Worm (Caenorhabditis elegans) whole organism, L4 larva: Measurements from ENCODE around the gene jbts-14.

Experiments used
- D1046.2 ChIP-seq: fragments of 200-800 bp; sonication (Bioruptor generic); IDR thresholded peaks from 2 replicates; pipeline ENCODE4 v1.3.6; 2022; ENCODE audit warnings: missing genetic modification characterization, missing compliant biosample characterization
- F10B5.3 ChIP-seq: sonication (generic microtip); optimal IDR thresholded peaks from 2 replicates; lab custom pipeline; 2016; ENCODE audit warnings: mild to moderate bottlenecking, missing genetic modification characterization, missing compliant biosample characterization
- T20F7.1 ChIP-seq: fragments of 200-800 bp; sonication (Bioruptor generic); optimal IDR thresholded peaks from 2 replicates; lab custom pipeline; 2018; ENCODE audit warnings: mild to moderate bottlenecking, missing genetic modification characterization, missing compliant biosample characterization
- ZK337.2 ChIP-seq: fragments of 200-800 bp; sonication (Bioruptor generic); IDR thresholded peaks from 2 replicates; pipeline ENCODE4 v1.3.6; 2022; ENCODE audit warnings: missing genetic modification reagents, missing genetic modification characterization, missing compliant biosample characterization
- aha-1 ChIP-seq: fragments of 150-350 bp; peaks from one replicate; lab custom pipeline; 2014; ENCODE audit warnings: missing biosample characterization, missing genetic modification characterization
- ama-1 ChIP-seq: fragments of 150-350 bp; optimal IDR thresholded peaks from 2 replicates; lab custom pipeline; 2014; ENCODE audit warnings: inconsistent platforms, mixed read lengths
- attf-4 ChIP-seq: sonication (generic microtip); optimal IDR thresholded peaks from 3 replicates; lab custom pipeline; 2017; ENCODE audit warnings: missing biosample characterization, missing genetic modification characterization
- ceh-28 ChIP-seq: fragments of 150-350 bp; optimal IDR thresholded peaks from 2 replicates; lab custom pipeline; 2014; ENCODE audit warnings: missing biosample characterization, missing genetic modification reagents, missing genetic modification characterization
- ceh-32 ChIP-seq: sonication (generic microtip); optimal IDR thresholded peaks from 2 replicates; lab custom pipeline; 2016; ENCODE audit warnings: mild to moderate bottlenecking, missing genetic modification characterization, missing compliant biosample characterization; ENCODE audit not compliant: poor library complexity
- ceh-62 ChIP-seq: sonication (generic microtip); optimal IDR thresholded peaks from 2 replicates; lab custom pipeline; 2017; ENCODE audit warnings: missing biosample characterization, missing genetic modification characterization
- ceh-82 ChIP-seq: sonication (generic microtip); optimal IDR thresholded peaks from 2 replicates; lab custom pipeline; 2017; ENCODE audit warnings: missing biosample characterization, missing genetic modification characterization
- cey-2 ChIP-seq: sonication (generic microtip); optimal IDR thresholded peaks from 3 replicates; lab custom pipeline; 2017; ENCODE audit warnings: missing genetic modification characterization, mild to moderate bottlenecking, missing compliant biosample characterization, antibody characterized with exemption, borderline replicate concordance; ENCODE audit not compliant: insufficient read depth
- ctbp-1 ChIP-seq: fragments of 200-800 bp; sonication (Bioruptor generic); IDR thresholded peaks from 2 replicates; pipeline ENCODE4 v1.3.6; 2022; ENCODE audit warnings: missing genetic modification reagents, missing genetic modification characterization, missing compliant biosample characterization
- daf-16 ChIP-seq, 3 experiments: sonication (generic microtip); optimal IDR thresholded peaks; 2 replicates each; lab custom pipeline; 2016 to 2017; ENCODE audit warnings: missing genetic modification characterization in 3 of 3, missing genetic modification reagents in 3 of 3, mild to moderate bottlenecking in 2 of 3, missing compliant biosample characterization in 2 of 3, missing biosample characterization in 1 of 3, moderate library complexity in 1 of 3
- daf-19 ChIP-seq: fragments of 200-800 bp; sonication (Bioruptor generic); conservative IDR thresholded peaks from 2 replicates; pipeline ENCODE4 v1.3.6; 2022; ENCODE audit warnings: missing genetic modification characterization, missing compliant biosample characterization
- dmd-6 ChIP-seq: fragments of 200-800 bp; sonication (Bioruptor generic); IDR thresholded peaks from 2 replicates; pipeline ENCODE4 v1.3.6; 2022; ENCODE audit warnings: missing genetic modification reagents, missing genetic modification characterization, missing compliant biosample characterization
- dmd-9 ChIP-seq: fragments of 200-800 bp; sonication (Bioruptor generic); IDR thresholded peaks from 2 replicates; pipeline ENCODE4 v1.3.6; 2022; ENCODE audit warnings: missing genetic modification reagents, missing genetic modification characterization, missing compliant biosample characterization
- dpl-1 ChIP-seq: fragments of 150-350 bp; optimal IDR thresholded peaks from 2 replicates; lab custom pipeline; 2014; ENCODE audit warnings: missing biosample characterization, missing genetic modification reagents, missing genetic modification characterization
- duxl-1 ChIP-seq: sonication (generic microtip); optimal IDR thresholded peaks from 2 replicates; lab custom pipeline; 2016; ENCODE audit warnings: mild to moderate bottlenecking, missing genetic modification characterization, moderate library complexity, missing compliant biosample characterization; ENCODE audit not compliant: poor library complexity
- fos-1 ChIP-seq: fragments of 150-350 bp; optimal IDR thresholded peaks from 2 replicates; lab custom pipeline; 2014; ENCODE audit warnings: missing biosample characterization, missing genetic modification characterization
- hlh-11 ChIP-seq: fragments of 200-800 bp; sonication (Bioruptor generic); optimal IDR thresholded peaks from 2 replicates; lab custom pipeline; 2018; ENCODE audit warnings: mild to moderate bottlenecking, missing genetic modification characterization, missing compliant biosample characterization
- hmg-1.1 ChIP-seq: fragments of 200-800 bp; sonication (Bioruptor generic); IDR thresholded peaks from 2 replicates; pipeline ENCODE4 v1.3.6; 2022; ENCODE audit warnings: missing genetic modification reagents, missing genetic modification characterization, missing compliant biosample characterization
- jun-1 ChIP-seq: fragments of 150-350 bp; optimal IDR thresholded peaks from 2 replicates; lab custom pipeline; 2014; ENCODE audit warnings: missing biosample characterization, missing genetic modification reagents, missing genetic modification characterization
- lim-7 ChIP-seq: fragments of 200-800 bp; sonication (Bioruptor generic); IDR thresholded peaks from 2 replicates; pipeline ENCODE4 v1.3.6; 2022; ENCODE audit warnings: missing genetic modification characterization, missing compliant biosample characterization
- lin-13 ChIP-seq: fragments of 150-350 bp; optimal IDR thresholded peaks from 2 replicates; lab custom pipeline; 2014; ENCODE audit warnings: missing biosample characterization, missing genetic modification reagents, missing genetic modification characterization
- lin-29 ChIP-seq: fragments of 200-800 bp; sonication (Bioruptor generic); IDR thresholded peaks from 2 replicates; pipeline ENCODE4 v1.3.6; 2022; ENCODE audit warnings: missing genetic modification reagents, missing genetic modification characterization, missing compliant biosample characterization
- madf-5 ChIP-seq, 2 experiments: fragments of 200-800 bp; sonication (Bioruptor generic); IDR thresholded peaks; 2 replicates each; pipeline ENCODE4 v1.3.6; 2022; ENCODE audit warnings: missing compliant biosample characterization in 2 of 2, missing genetic modification characterization in 2 of 2
- mdt-29 ChIP-seq: fragments of 200-800 bp; sonication (Bioruptor generic); IDR thresholded peaks from 2 replicates; pipeline ENCODE4 v1.3.6; 2022; ENCODE audit warnings: missing genetic modification reagents, missing genetic modification characterization, missing compliant biosample characterization
- mes-2 ChIP-seq: sonication (generic microtip); optimal IDR thresholded peaks from 2 replicates; lab custom pipeline; 2016; ENCODE audit warnings: missing genotype, mild to moderate bottlenecking, missing genetic modification characterization, missing compliant biosample characterization; ENCODE audit not compliant: poor library complexity, severe bottlenecking
- nhr-10 ChIP-seq: fragments of 150-350 bp; optimal IDR thresholded peaks from 2 replicates; lab custom pipeline; 2014; ENCODE audit warnings: missing biosample characterization, missing genetic modification characterization
- nhr-237 ChIP-seq: sonication (generic microtip); optimal IDR thresholded peaks from 2 replicates; lab custom pipeline; 2017; ENCODE audit warnings: missing biosample characterization, missing genetic modification characterization
- nhr-28 ChIP-seq: fragments of 150-350 bp; optimal IDR thresholded peaks from 2 replicates; lab custom pipeline; 2014; ENCODE audit warnings: missing biosample characterization, missing genetic modification characterization
- nhr-42 ChIP-seq: fragments of 200-800 bp; sonication (Bioruptor generic); IDR thresholded peaks from 2 replicates; pipeline ENCODE4 v1.3.6; 2022; ENCODE audit warnings: missing genetic modification characterization, missing compliant biosample characterization
- nhr-48 ChIP-seq: sonication (generic microtip); optimal IDR thresholded peaks from 2 replicates; lab custom pipeline; 2016; ENCODE audit warnings: mild to moderate bottlenecking, missing genetic modification characterization, missing compliant biosample characterization
- nhr-77 ChIP-seq: fragments of 150-350 bp; optimal IDR thresholded peaks from 2 replicates; lab custom pipeline; 2014; ENCODE audit warnings: missing biosample characterization, missing genetic modification characterization
- pha-4 ChIP-seq, 2 experiments: fragments of 150-350 bp in 1 of 2; fragments of 200-800 bp in 1 of 2; sonication (Bioruptor generic) in 1 of 2; IDR thresholded peaks in 1 of 2; optimal IDR thresholded peaks in 1 of 2; 2 replicates each; pipeline versions ENCODE4 v1.3.6 to Lab custom; 2014 to 2022; ENCODE audit warnings: missing genetic modification characterization in 2 of 2, missing genetic modification reagents in 2 of 2, missing biosample characterization in 1 of 2, missing compliant biosample characterization in 1 of 2
- php-3 ChIP-seq: fragments of 200-800 bp; sonication (Bioruptor generic); IDR thresholded peaks from 2 replicates; pipeline ENCODE4 v1.3.6; 2022; ENCODE audit warnings: missing genetic modification reagents, missing genetic modification characterization, missing compliant biosample characterization
- pqm-1 ChIP-seq: sonication (generic microtip); optimal IDR thresholded peaks from 2 replicates; lab custom pipeline; 2017; ENCODE audit warnings: missing biosample characterization, missing genetic modification characterization
- sdz-12 ChIP-seq: fragments of 200-800 bp; sonication (Bioruptor generic); optimal IDR thresholded peaks from 2 replicates; lab custom pipeline; 2018; ENCODE audit warnings: mild to moderate bottlenecking, missing genetic modification characterization, missing compliant biosample characterization
- tra-1 ChIP-seq: fragments of 200-800 bp; sonication (Bioruptor generic); IDR thresholded peaks from 2 replicates; pipeline ENCODE4 v1.3.6; 2022; ENCODE audit warnings: missing genetic modification reagents, missing genetic modification characterization, missing compliant biosample characterization
- unc-62 ChIP-seq, 3 experiments: fragments of 150-350 bp in 1 of 3; sonication (generic microtip); optimal IDR thresholded peaks in 2 of 3; peaks in 1 of 3; 1 replicate in 1 of 3; 2 replicates in 2 of 3; lab custom pipeline; 2014 to 2017; ENCODE audit warnings: missing biosample characterization in 3 of 3, missing genetic modification characterization in 3 of 3, missing genetic modification reagents in 3 of 3, missing genotype in 1 of 3
- zag-1 ChIP-seq: fragments of 150-350 bp; optimal IDR thresholded peaks from 2 replicates; lab custom pipeline; 2014; ENCODE audit warnings: missing biosample characterization, missing genetic modification characterization
- zfp-2 ChIP-seq: sonication (generic microtip); optimal IDR thresholded peaks from 2 replicates; lab custom pipeline; 2016; ENCODE audit warnings: mild to moderate bottlenecking, missing genetic modification characterization, missing compliant biosample characterization
- zfp-3 ChIP-seq: fragments of 200-800 bp; sonication (Bioruptor generic); conservative IDR thresholded peaks from 2 replicates; pipeline ENCODE4 v1.3.6; 2022; ENCODE audit warnings: missing genetic modification reagents, missing genetic modification characterization, missing compliant biosample characterization
- zip-11 ChIP-seq: fragments of 200-800 bp; sonication (Bioruptor generic); IDR thresholded peaks from 2 replicates; pipeline ENCODE4 v1.3.6; 2022; ENCODE audit warnings: missing genetic modification characterization, missing compliant biosample characterization
- zip-2 ChIP-seq: fragments of 150-350 bp; optimal IDR thresholded peaks from 2 replicates; lab custom pipeline; 2014; ENCODE audit warnings: missing biosample characterization, missing genetic modification characterization

Gene jbts-14

ce11 chrX:8675151-8675550, 29.0 kb upstream of the jbts-14 start:
- TF ChIP-seq zag-1 (tag; lab: Kevin White, UChicago): no peak
- TF ChIP-seq zip-11 (GFP tag; lab: Robert Waterston, UW): no peak
- TF ChIP-seq daf-16 (GFP tag; optimal IDR thresholded peaks at IDR 0.05; lab: Kevin White, UChicago): no peak
- TF ChIP-seq daf-16 (tag; optimal IDR thresholded peaks at IDR 0.05; lab: Kevin White, UChicago): no peak
- peak in 1 of 2 experiments; percentile 93 for TF ChIP-seq unc-62 (GFP tag; optimal IDR thresholded peaks at IDR 0.05 in 1 of 2; lab: Kevin White, UChicago)
- TF ChIP-seq unc-62 (tag; optimal IDR thresholded peaks at IDR 0.05; lab: Kevin White, UChicago): no peak
- TF ChIP-seq attf-4: no peak
- no peak for TF ChIP-seq lin-29 (GFP tag; lab: Robert Waterston, UW)
- no peak for TF ChIP-seq mdt-29 (GFP tag; lab: Robert Waterston, UW)
- TF ChIP-seq, all 104 proteins: peak for 1

ce11 chrX:8676088-8676779, 27.9 kb upstream of the jbts-14 start:
- TF ChIP-seq daf-16 (GFP tag; optimal IDR thresholded peaks at IDR 0.05; lab: Kevin White, UChicago): peak in 1 of 2 experiments; percentile 3
- peak; percentile 69 for TF ChIP-seq daf-16 (tag; optimal IDR thresholded peaks at IDR 0.05; lab: Kevin White, UChicago)
- no peak for TF ChIP-seq zfp-3 (GFP tag; lab: Robert Waterston, UW)
- TF ChIP-seq nhr-42 (GFP tag; lab: Robert Waterston, UW): 0 out of 2 replicates have a peak, but pooled peaks have one; percentile 44
- TF ChIP-seq ZK337.2 (GFP tag; lab: Robert Waterston, UW): no peak
- TF ChIP-seq dpl-1 (GFP tag; lab: Kevin White, UChicago): no peak
- no peak for TF ChIP-seq jun-1 (tag; lab: Kevin White, UChicago)
- no peak for TF ChIP-seq F10B5.3 (tag; lab: Kevin White, UChicago)
- no peak for TF ChIP-seq nhr-237 (tag; lab: Kevin White, UChicago)
- no peak for TF ChIP-seq lin-29 (GFP tag; lab: Robert Waterston, UW)
- TF ChIP-seq nhr-48: peak; percentile 86
- TF ChIP-seq nhr-10 (tag; lab: Kevin White, UChicago): no peak
- TF ChIP-seq sdz-12 (GFP tag; lab: Kevin White, UChicago): no peak
- peak; percentile 90 for TF ChIP-seq aha-1 (tag; lab: Kevin White, UChicago)
- peak; percentile 81 for TF ChIP-seq tra-1 (GFP tag; lab: Robert Waterston, UW)
- no peak for TF ChIP-seq ceh-82 (tag; lab: Kevin White, UChicago)
- TF ChIP-seq mes-2 (tag; lab: Kevin White, UChicago): no peak
- TF ChIP-seq madf-5 (GFP tag; IDR thresholded peaks at IDR 0.05; lab: Robert Waterston, UW): no peak
- TF ChIP-seq zip-2 (tag; lab: Kevin White, UChicago): no peak
- TF ChIP-seq ctbp-1: no peak
- TF ChIP-seq nhr-28 (tag; lab: Kevin White, UChicago): peak; percentile 81
- no peak for TF ChIP-seq cey-2 (tag; lab: Kevin White, UChicago)
- no peak for TF ChIP-seq ama-1
- no peak for TF ChIP-seq unc-62 (GFP tag; optimal IDR thresholded peaks at IDR 0.05 in 1 of 2; lab: Kevin White, UChicago)
- no peak for TF ChIP-seq unc-62 (tag; optimal IDR thresholded peaks at IDR 0.05; lab: Kevin White, UChicago)
- no peak for TF ChIP-seq D1046.2
- no peak for TF ChIP-seq daf-19 (GFP tag; lab: Robert Waterston, UW)
- TF ChIP-seq hmg-1.1 (GFP tag; lab: Robert Waterston, UW): no peak
- peak; percentile 83 for TF ChIP-seq nhr-77 (tag; lab: Kevin White, UChicago)
- no peak for TF ChIP-seq ceh-62 (tag; lab: Kevin White, UChicago)
- TF ChIP-seq pqm-1 (tag; lab: Kevin White, UChicago): peak; percentile 63
- no peak for TF ChIP-seq lin-13 (GFP tag; lab: Kevin White, UChicago)
- TF ChIP-seq ceh-28 (tag; lab: Kevin White, UChicago): no peak
- no peak for TF ChIP-seq fos-1 (tag; lab: Kevin White, UChicago)
- no peak for TF ChIP-seq lim-7
- no peak for TF ChIP-seq ceh-32 (tag; lab: Kevin White, UChicago)
- TF ChIP-seq dmd-6 (GFP tag; lab: Robert Waterston, UW): peak; percentile 95
- TF ChIP-seq dmd-9 (GFP tag; lab: Robert Waterston, UW): no peak
- TF ChIP-seq php-3: peak; percentile 42; the same call in 1 of the 2 replicates
- TF ChIP-seq pha-4 (GFP tag; IDR thresholded peaks at IDR 0.05; lab: Robert Waterston, UW): no peak
- TF ChIP-seq pha-4 (tag; optimal IDR thresholded peaks at IDR 0.05; lab: Kevin White, UChicago): no peak
- no peak for TF ChIP-seq zfp-2 (tag; lab: Kevin White, UChicago)
- no peak for TF ChIP-seq T20F7.1
- TF ChIP-seq hlh-11 (tag; lab: Kevin White, UChicago): peak; percentile 81
- TF ChIP-seq duxl-1 (tag; lab: Kevin White, UChicago): no peak
